Fruit fly (Drosophila melanogaster) whole organism: ENCODE results near the gene CG13042.

ENCODE experiments used
- CG8478 ChIP-seq: fragments of >200 bp; optimal IDR thresholded peaks from 2 replicates; lab custom pipeline; 2018; ENCODE audit warnings: inconsistent platforms
- Dll ChIP-seq: fragments of >200 bp; optimal IDR thresholded peaks from 2 replicates; lab custom pipeline; 2017
- EcR ChIP-seq, 2 experiments: fragments of >200 bp; optimal IDR thresholded peaks; 2 replicates each; lab custom pipeline; 2017; ENCODE audit warnings: missing biosample characterization in 2 of 2, missing genetic modification characterization in 2 of 2, missing genetic modification reagents in 2 of 2
- pan ChIP-seq: fragments of >200 bp; optimal IDR thresholded peaks from 2 replicates; lab custom pipeline; 2017
- psq ChIP-seq: fragments of >200 bp; optimal IDR thresholded peaks from 2 replicates; lab custom pipeline; 2017
- usp ChIP-seq: fragments of >200 bp; optimal IDR thresholded peaks from 2 replicates; lab custom pipeline; 2017; ENCODE audit warnings: missing biosample characterization, missing genetic modification characterization, mixed read lengths

The CG13042 gene

DNA sequence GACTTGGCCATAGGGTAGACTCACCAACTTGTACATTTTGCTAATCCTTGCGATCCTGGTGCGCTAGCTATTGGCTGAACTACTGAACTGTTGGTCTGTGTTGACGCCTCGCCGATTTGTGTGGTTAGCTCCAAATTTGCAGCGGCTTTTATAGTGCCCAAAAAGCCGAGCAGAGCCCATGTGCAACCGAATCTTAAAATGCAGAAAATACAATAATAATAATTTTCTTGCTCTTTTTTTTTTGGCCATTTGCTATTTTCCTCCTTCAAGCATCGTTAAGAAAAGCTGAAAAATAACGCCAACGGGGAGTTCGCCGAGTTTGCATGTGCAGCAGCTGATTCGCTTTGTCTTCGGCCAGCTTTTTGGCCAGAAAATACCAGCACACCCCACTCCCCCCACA lies at the start of gene CG13042:
TSS of gene CG13042 (minus strand) at position 101 of the 400 bp plus-strand sequence.
- TF ChIP-seq Dll (lab: Kevin White, UChicago) (no peak), CG8478 (lab: Kevin White, UChicago) (no peak), EcR (GFP tag; optimal IDR thresholded peaks at IDR 0.05; lab: Kevin White, UChicago) (no peak), pan (no peak)

DNA sequence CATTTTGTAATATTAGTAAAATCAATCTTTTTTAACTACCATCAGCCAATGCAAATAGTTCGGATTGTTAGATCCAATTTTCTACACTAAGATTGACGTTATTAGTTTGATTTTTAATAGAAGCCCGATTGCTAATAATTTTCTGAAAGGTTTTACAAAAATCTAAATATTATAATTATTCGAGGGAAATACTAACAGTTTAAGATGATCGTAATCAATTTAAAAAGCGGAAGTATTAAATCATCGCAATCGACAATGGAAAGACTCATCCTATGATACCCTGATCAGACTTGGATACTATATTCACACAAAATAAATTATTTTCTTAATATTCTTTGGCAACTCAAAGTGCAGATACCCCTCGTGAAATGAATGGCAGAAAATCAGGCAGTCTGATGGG lies 49.6 kb upstream of the CG13042 start:
- no peak for TF ChIP-seq psq (lab: Kevin White, UChicago)
- no peak for TF ChIP-seq CG8478 (lab: Kevin White, UChicago)
- no peak for TF ChIP-seq pan
- no peak for TF ChIP-seq Dll (lab: Kevin White, UChicago)
- TF ChIP-seq usp: no peak
- no peak for TF ChIP-seq EcR (GFP tag; optimal IDR thresholded peaks at IDR 0.05; lab: Kevin White, UChicago)

DNA sequence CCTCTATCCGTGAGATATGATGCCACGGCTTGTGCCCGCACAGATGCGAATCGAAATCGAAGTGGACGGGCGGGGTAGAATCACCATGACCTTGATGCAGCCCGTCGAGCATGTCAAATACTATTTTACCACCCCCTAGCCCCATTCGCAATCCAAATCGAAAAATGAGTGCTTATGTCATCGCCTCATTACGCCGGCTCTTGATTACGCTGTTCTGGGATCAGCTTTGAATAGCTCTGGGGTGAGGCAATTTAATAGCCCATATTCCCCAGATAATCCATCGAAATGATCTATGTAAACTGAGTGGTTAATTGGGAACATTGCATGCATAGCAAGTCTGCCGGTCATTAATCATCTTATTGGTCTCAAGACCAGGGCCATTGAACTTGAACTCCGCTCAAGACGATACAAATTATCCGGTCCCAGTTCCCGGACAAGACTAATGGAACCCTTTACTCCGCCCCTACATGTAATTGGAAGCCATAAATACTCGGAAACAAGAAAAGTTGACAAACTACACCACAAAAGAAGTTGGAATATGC lies 49.0 kb upstream of the CG13042 start:
- TF ChIP-seq CG8478 (lab: Kevin White, UChicago): no peak
- peak in 1 of 2 experiments; percentile 64 for TF ChIP-seq EcR (GFP tag; optimal IDR thresholded peaks at IDR 0.05; lab: Kevin White, UChicago)

DNA sequence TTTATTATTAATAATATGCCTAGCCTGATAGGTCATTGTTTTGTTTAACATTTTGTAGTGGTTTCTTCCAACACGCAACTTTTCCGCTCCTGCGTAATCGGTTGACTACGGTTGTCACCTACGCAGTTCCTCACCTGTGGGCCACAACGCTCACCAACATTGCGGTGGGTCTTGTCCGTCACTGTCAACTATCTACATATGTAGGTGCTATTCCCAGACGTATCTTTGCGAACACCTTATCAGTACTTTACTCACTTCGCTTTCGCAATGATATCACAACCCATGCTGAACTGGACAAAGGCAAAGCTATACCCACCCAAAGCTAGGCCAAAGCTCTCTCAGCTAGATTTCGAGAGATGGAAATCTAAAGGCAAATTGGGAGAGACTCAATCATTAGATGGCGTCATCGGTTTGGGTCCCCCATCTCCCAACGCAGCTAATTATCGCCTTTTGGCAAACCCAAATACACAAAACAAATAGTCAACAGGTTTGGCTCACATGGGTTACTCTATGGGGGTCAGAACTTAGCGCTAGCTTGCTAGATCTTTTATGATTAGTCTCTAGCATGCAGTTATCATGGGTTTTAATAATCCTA lies 48.0 kb upstream of the CG13042 start:
- TF ChIP-seq EcR (GFP tag; optimal IDR thresholded peaks at IDR 0.05; lab: Kevin White, UChicago): no peak
- no peak for TF ChIP-seq pan
- no peak for TF ChIP-seq Dll (lab: Kevin White, UChicago)
- TF ChIP-seq CG8478 (lab: Kevin White, UChicago): no peak
- TF ChIP-seq usp: no peak
- TF ChIP-seq psq (lab: Kevin White, UChicago): no peak

DNA sequence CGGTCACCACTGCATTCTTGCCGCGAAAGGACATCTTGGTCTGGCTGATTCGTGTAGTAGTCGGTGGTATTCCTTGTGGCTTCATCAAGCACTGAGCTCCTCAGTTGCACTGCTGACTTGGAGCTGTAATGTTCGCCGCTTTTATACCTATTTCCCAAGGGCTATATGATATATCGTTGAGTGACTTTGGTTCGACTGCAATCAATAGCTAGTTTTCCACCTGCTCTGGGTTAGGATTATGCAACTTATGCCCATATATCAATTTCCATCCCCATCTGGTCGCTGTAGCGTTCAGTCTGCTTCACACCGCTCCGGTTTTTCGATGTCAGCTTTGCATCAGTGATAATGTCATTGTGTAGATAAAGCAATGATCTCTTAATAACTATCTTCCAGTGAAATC lies 45.9 kb upstream of the CG13042 start, which contains the start of gene Pdh:
TSS of gene Pdh (minus strand) at position 101 of the 400 bp plus-strand sequence.
- TF ChIP-seq pan: no peak
- TF ChIP-seq usp: no peak
- TF ChIP-seq Dll (lab: Kevin White, UChicago): no peak
- TF ChIP-seq CG8478 (lab: Kevin White, UChicago): no peak

DNA sequence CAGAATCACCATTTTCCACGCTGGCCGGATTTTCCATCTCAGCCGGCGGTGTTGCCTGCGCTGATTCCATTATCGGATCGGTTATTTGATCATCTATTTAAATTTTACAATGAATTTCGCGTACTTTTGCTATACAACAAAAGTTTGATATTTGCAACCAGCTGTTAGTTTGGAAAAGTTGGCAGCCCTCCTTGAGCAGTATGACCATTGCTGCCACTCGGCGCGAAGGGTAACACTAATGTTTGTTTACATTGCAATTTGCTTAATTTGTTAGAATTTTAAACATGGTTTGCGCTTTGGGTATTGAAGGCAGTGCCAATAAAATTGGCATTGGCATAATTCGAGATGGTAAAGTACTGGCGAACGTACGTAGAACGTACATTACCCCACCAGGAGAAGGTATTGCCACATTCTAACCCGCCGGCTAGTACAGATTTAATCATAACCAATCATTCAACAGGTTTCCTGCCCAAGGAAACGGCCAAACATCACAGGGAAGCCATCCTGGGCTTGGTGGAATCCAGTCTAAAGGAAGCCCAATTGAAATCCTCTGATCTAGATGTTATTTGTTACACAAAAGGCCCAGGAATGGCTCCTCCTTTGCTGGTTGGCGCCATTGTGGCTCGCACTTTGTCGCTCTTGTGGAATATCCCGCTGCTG lies 43.6 kb upstream of the CG13042 start, which contains the start of the genes Golgin104 and Tcs3:
TSS of gene Golgin104 (minus strand) at position 182 of the 660 bp plus-strand sequence.
TSS of gene Tcs3 (plus strand) at position 222 of the 660 bp plus-strand sequence.
- TF ChIP-seq EcR (GFP tag; optimal IDR thresholded peaks at IDR 0.05; lab: Kevin White, UChicago): no peak
- TF ChIP-seq usp: no peak
- no peak for TF ChIP-seq pan
- no peak for TF ChIP-seq Dll (lab: Kevin White, UChicago)
- TF ChIP-seq psq (lab: Kevin White, UChicago): no peak
- no peak for TF ChIP-seq CG8478 (lab: Kevin White, UChicago)

DNA sequence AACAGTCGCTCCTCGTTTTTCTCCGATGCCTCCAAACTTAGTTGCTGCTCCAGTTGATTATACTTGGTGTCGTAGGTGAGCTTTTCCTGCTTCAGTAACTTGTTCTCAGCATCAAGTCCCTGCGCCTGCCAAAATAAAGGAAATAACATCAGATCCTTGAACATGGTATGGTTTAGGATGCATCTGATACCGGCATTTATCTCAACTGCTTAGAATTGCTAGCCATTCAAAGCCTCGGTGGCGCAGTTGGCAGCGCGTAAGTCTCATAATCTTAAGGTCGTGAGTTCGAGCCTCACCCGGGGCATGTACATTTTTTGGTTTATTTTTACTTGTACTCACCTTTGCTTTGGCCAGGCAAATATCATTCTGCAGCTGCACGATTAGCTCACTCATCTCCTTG lies 41.4 kb upstream of the CG13042 start:
- TF ChIP-seq usp: no peak
- TF ChIP-seq CG8478 (lab: Kevin White, UChicago): no peak
- TF ChIP-seq Dll (lab: Kevin White, UChicago): no peak
- TF ChIP-seq pan: no peak
- TF ChIP-seq EcR (GFP tag; optimal IDR thresholded peaks at IDR 0.05; lab: Kevin White, UChicago): no peak
- TF ChIP-seq psq (lab: Kevin White, UChicago): no peak

DNA sequence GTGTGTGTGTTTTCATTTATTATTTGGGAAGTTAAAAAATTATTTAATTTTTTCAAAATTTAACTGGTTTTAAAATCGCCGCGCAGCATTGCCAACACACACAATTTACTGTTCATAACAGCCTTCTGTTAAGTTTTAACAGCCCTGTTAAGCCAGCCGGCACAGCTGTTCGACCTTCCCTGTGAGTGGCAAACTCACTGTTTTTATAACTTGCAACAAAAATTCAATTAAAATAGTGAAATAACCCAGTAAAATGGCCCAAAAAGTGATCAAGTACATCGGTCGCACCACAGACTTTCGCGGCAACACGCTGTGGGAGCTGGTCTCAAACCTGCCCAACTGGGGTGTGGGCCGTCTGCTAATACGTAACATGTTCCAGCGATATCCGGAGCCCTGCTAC lies 39.6 kb upstream of the CG13042 start, which contains the start of gene mRpS34:
TSS of gene mRpS34 (plus strand) at position 161 of the 400 bp plus-strand sequence.
- no peak for TF ChIP-seq usp
- no peak for TF ChIP-seq Dll (lab: Kevin White, UChicago)
- no peak for TF ChIP-seq psq (lab: Kevin White, UChicago)
- no peak for TF ChIP-seq CG8478 (lab: Kevin White, UChicago)
- no peak for TF ChIP-seq EcR (GFP tag; optimal IDR thresholded peaks at IDR 0.05; lab: Kevin White, UChicago)
- no peak for TF ChIP-seq pan

DNA sequence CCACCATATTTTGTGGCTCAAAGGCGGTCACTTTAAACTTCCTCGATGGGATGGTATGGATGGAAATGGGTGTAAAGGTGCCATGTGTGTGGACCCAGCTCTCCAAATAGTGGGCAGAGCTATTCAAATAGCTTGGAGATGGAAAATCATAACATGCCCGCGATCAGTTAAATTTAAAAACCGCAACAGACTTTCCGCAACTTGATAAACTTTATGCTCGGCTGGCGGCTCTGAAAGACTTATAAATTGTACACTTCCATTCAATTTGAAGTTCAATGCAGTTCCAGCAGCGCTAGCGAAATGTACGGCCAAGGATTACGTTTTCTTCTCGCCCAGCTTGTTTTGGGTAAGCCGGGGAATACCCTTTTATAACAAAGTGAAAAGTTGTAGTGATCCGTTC lies 37.7 kb upstream of the CG13042 start, which contains the start of gene CG33257:
TSS of gene CG33257 (plus strand) at position 301 of the 400 bp plus-strand sequence.
- TF ChIP-seq CG8478 (lab: Kevin White, UChicago): no peak

DNA sequence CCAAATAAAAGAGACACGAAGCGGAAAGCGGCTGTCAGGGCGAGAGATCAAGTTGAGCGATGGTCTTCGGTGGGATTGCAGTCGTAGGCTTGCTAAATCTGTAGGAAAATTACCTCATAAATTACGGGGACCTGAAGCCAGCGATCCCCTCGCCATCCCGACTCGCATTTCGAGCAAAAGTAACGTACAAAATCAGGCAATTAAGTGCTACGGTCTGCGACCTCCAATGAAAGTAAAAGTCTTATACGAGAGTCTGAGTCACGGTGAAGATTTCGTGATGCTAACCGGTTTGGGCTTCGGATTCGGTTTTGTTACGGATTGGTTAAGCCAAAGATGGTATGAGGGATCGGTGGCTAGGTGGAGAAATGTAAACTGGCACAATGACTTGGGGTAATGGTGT lies 31.6 kb upstream of the CG13042 start:
- TF ChIP-seq psq (lab: Kevin White, UChicago): no peak
- TF ChIP-seq EcR (GFP tag; optimal IDR thresholded peaks at IDR 0.05; lab: Kevin White, UChicago): no peak
- TF ChIP-seq usp: no peak
- TF ChIP-seq CG8478 (lab: Kevin White, UChicago): no peak
- no peak for TF ChIP-seq pan
- TF ChIP-seq Dll (lab: Kevin White, UChicago): no peak

DNA sequence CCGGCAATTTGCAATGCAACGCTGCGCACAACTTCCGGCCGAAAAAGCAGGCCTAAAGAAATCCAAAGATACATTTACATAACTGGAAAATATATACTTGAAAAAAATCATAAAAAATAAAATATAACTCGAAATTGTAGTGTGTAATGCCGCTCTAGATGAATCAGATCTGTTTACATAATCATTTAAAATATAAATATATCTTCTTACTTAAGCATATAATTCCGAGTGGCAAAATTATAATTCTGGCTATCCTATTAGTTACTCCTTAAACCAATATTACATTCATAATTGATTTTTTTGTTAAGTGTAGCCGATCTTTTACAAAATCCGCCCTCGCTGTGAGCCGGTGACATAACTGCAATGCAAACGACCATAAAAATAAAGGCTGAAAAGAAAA lies 31.2 kb upstream of the CG13042 start:
- no peak for TF ChIP-seq EcR (GFP tag; optimal IDR thresholded peaks at IDR 0.05; lab: Kevin White, UChicago)
- no peak for TF ChIP-seq psq (lab: Kevin White, UChicago)
- no peak for TF ChIP-seq CG8478 (lab: Kevin White, UChicago)

DNA sequence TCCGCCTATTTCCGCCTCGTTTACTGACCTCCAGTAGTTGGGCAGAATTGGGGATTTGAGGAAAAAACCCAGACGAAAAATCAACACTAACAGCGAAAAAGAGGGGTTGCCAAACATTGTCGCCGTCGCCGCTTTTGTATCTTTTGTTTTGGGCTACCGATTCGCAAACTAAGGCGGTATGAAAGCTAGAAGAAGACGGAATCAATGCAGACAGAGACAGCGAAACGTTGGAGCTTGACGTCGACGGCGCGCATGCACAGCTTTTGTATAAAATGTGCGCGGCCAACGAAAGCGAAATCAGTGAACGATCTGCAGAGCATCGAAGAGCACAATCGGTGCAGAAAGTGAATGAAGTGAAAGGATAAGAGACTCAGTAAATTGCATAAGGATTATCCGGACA lies 30.4 kb upstream of the CG13042 start, which contains the start of gene CG4998:
TSS of gene CG4998 (plus strand) at position 301 of the 400 bp plus-strand sequence.
- TF ChIP-seq Dll (lab: Kevin White, UChicago) (no peak), usp (no peak), pan (no peak), psq (lab: Kevin White, UChicago) (no peak), EcR (GFP tag; optimal IDR thresholded peaks at IDR 0.05; lab: Kevin White, UChicago) (no peak), CG8478 (lab: Kevin White, UChicago) (no peak)
